Worm (Caenorhabditis elegans) whole organism, L3 larva: ENCODE data around the gene acs-14.

ENCODE experiments used
- ceh-16 ChIP-seq: sonication (generic microtip); optimal IDR thresholded peaks from 2 replicates; lab custom pipeline; 2017; ENCODE audit warnings: missing biosample characterization, missing genetic modification characterization
- egl-27 ChIP-seq: sonication (generic microtip); optimal IDR thresholded peaks from 4 replicates; lab custom pipeline; 2017; ENCODE audit warnings: missing biosample characterization, missing genetic modification reagents, missing genetic modification characterization
- fkh-10 ChIP-seq: sonication (generic microtip); optimal IDR thresholded peaks from 2 replicates; lab custom pipeline; 2017; ENCODE audit warnings: missing biosample characterization, missing genetic modification reagents, missing genetic modification characterization
- lin-15B ChIP-seq: fragments of 150-350 bp; optimal IDR thresholded peaks from 2 replicates; lab custom pipeline; 2014; ENCODE audit warnings: missing biosample characterization, missing genetic modification characterization
- mdl-1 ChIP-seq: fragments of 150-350 bp; optimal IDR thresholded peaks from 2 replicates; lab custom pipeline; 2014; ENCODE audit warnings: missing biosample characterization, missing genetic modification characterization
- nfya-1 ChIP-seq: sonication (generic microtip); optimal IDR thresholded peaks from 2 replicates; lab custom pipeline; 2017; ENCODE audit warnings: missing genetic modification characterization, mild to moderate bottlenecking, missing compliant biosample characterization, antibody characterized with exemption, moderate library complexity; ENCODE audit not compliant: insufficient read depth
- nhr-11 ChIP-seq: fragments of 150-350 bp; optimal IDR thresholded peaks from 2 replicates; lab custom pipeline; 2014; ENCODE audit warnings: missing biosample characterization, missing genetic modification characterization
- nhr-23 ChIP-seq: fragments of 150-350 bp; optimal IDR thresholded peaks from 2 replicates; lab custom pipeline; 2014; ENCODE audit warnings: missing biosample characterization, missing genetic modification reagents, missing genetic modification characterization
- nhr-237 ChIP-seq: fragments of 150-350 bp; optimal IDR thresholded peaks from 2 replicates; lab custom pipeline; 2014; ENCODE audit warnings: missing biosample characterization, missing genetic modification characterization
- nhr-28 ChIP-seq: fragments of 150-350 bp; optimal IDR thresholded peaks from 2 replicates; lab custom pipeline; 2014; ENCODE audit warnings: missing biosample characterization, missing genetic modification characterization
- nhr-43 ChIP-seq: sonication (generic microtip); optimal IDR thresholded peaks from 2 replicates; lab custom pipeline; 2016; ENCODE audit warnings: mild to moderate bottlenecking, missing genetic modification characterization, missing compliant biosample characterization; ENCODE audit not compliant: poor library complexity, severe bottlenecking
- snpc-4 ChIP-seq: fragments of 150-350 bp; optimal IDR thresholded peaks from 2 replicates; lab custom pipeline; 2014; ENCODE audit warnings: missing biosample characterization, missing genetic modification characterization
- unc-62 ChIP-seq: fragments of 150-350 bp; sonication (generic microtip); optimal IDR thresholded peaks from 4 replicates; lab custom pipeline; 2014; ENCODE audit warnings: missing biosample characterization, missing genetic modification reagents, missing genetic modification characterization
- ztf-11 ChIP-seq: fragments of 150-350 bp; optimal IDR thresholded peaks from 2 replicates; lab custom pipeline; 2014; ENCODE audit warnings: missing biosample characterization, missing genetic modification characterization

DNA sequence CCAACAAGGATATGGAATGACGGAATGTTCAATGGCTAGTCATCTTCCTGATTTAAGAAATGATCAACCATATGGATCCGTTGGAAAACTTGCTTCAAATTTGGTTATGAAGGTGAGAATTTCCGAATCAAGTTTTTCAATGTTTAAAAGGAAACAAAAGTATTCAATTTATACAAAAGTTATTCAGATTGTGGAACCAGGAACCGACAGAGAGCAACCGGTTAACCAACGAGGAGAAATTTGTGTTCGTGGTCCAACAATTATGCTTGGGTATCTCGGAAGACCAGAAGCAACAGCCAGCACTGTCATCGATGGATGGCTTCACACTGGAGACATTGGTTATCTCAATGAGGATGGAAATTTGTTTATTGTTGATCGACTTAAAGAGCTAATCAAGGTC is 1.7 kb downstream of the acs-14 start:
- no peak for TF ChIP-seq mdl-1 (tag; lab: Kevin White, UChicago)
- TF ChIP-seq lin-15B (tag; lab: Kevin White, UChicago), result no peak
- TF ChIP-seq snpc-4 (tag; lab: Kevin White, UChicago), result no peak
- no peak for TF ChIP-seq nhr-23 (tag; lab: Kevin White, UChicago)
- no peak for TF ChIP-seq ztf-11 (tag; lab: Kevin White, UChicago)
- TF ChIP-seq egl-27 (tag; lab: Kevin White, UChicago), result no peak
- TF ChIP-seq nhr-43 (tag; lab: Kevin White, UChicago), result no peak
- no peak for TF ChIP-seq nhr-11 (tag; lab: Kevin White, UChicago)
- no peak for TF ChIP-seq nfya-1 (tag; lab: Kevin White, UChicago)
- TF ChIP-seq nhr-28 (tag; lab: Kevin White, UChicago), result no peak
- no peak for TF ChIP-seq nhr-237 (tag; lab: Kevin White, UChicago)
- no peak for TF ChIP-seq fkh-10 (GFP tag; lab: Kevin White, UChicago)
- no peak for TF ChIP-seq ceh-16 (tag; lab: Kevin White, UChicago)
- no peak for TF ChIP-seq unc-62 (GFP tag; lab: Kevin White, UChicago)
